Fruit fly (Drosophila melanogaster): ENCODE data around the gene CG32040.

Gene CG32040

dm6 chr3L:9353733-9354132, at the start of gene CG32040:
Gene CG32040 (plus strand): TSS chr3L:9354033.
- no peak for TF ChIP-seq CG17801 (GFP tag; optimal IDR thresholded peaks at IDR 0.05; ENCODE audit: partially characterized antibody)

DNA sequence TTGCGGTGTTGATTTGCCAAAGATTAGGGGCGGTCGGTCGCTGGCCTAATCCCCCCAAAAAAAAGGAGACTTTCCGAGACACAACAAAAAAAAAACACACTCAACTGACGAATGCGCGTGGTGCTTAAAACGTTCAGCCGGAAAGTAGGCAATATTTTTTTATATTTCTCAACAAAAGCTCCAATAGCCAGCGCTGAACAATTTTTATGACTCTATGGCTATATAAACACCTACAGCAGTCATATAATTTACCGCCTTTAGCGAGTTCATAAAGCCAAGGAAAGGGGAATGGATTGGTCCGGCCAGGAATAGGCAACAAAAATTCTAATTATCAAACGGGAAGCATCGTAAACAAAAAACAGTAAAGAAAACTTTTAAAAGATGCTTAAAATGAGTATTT, 49.4 kb upstream of the CG32040 start:
- no peak for TF ChIP-seq CG17801 (GFP tag; optimal IDR thresholded peaks at IDR 0.05; ENCODE audit: partially characterized antibody)

DNA sequence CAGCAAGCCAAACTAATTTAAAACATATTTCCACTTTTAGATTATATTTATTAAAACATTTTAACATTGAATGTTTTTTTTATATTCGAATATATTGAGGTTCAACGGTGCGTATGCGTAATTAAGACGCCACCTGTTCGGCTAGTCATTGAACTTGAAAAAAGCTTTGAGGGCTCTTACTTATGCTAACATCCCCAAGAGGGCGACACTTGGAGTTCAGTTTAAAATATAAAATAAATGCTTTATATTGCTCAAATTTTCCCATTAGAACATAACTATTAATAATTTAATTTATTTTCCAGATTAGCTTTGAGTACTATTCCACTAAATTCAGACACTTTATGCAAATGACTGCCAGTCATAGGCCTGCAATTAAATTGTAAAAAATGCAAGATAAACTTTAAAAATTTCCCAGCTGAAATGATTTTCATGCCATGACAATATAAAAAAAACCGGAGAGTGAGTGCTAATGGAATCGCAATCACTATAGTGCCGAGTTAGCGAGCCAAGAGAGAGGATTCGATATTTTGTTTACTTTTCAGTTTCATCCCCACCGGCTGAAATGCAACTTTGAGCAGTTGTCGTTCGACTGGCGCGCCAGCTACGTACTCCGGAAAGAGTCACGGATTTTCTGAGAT, 20.0 kb upstream of the CG32040 start, which contains the start of gene PGRP-LA:
TSS of gene PGRP-LA (plus strand) at position 588 of the 638 bp plus-strand sequence.
- no peak for TF ChIP-seq CG17801 (GFP tag; optimal IDR thresholded peaks at IDR 0.05; ENCODE audit: partially characterized antibody)

DNA sequence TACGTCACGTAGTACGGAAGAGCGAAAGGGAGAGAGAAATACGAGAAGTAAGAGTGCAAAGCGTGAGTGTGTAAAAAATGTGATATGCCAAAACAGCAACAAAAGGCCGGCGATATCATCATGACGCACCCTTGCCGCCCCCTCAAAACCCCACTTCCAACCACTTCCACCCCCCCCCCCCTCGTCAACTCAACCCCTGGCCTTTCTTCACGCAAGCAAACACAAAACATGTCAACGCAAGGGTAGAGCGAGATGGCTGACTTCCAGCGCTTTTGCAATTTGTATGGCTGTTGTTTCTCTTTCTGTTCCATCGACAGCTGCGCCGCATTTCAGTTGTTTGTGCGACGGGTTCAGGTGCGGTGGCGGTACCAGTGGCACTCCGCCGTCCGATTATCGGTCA, 18.1 kb upstream of the CG32040 start:
- no peak for TF ChIP-seq CG17801 (GFP tag; optimal IDR thresholded peaks at IDR 0.05; ENCODE audit: partially characterized antibody)

dm6 chr3L:9337942-9338468, 15.8 kb upstream of the CG32040 start:
- no peak for TF ChIP-seq CG17801 (GFP tag; optimal IDR thresholded peaks at IDR 0.05; ENCODE audit: partially characterized antibody)

DNA sequence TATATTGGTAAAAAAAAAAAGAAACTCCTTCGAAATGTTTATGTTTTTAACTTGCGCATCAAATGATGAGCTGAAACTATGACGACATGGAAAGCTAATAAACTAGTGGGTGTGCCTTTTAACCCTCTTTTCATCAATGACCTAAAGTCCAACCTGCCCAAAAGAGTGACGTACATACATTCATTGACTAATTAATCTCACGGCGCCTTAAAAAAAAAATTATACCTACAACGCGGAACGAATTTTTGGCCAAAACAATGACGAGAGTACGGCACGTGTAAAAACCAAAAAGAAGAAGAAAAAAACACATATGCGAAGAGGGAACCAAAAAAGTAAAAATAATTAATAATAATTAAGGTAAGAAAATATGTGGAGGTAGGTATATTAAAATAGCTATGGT, 15.3 kb upstream of the CG32040 start, which contains the start of gene PGRP-LC:
TSS of gene PGRP-LC (plus strand) at position 301 of the 400 bp plus-strand sequence.
- TF ChIP-seq CG17801 (GFP tag; optimal IDR thresholded peaks at IDR 0.05; ENCODE audit: partially characterized antibody) = no peak

dm6 chr3L:9339021-9339420, 14.8 kb upstream of the CG32040 start:
- TF ChIP-seq CG17801 (GFP tag; optimal IDR thresholded peaks at IDR 0.05; ENCODE audit: partially characterized antibody) = no peak

- TF ChIP-seq CG17801 (GFP tag; optimal IDR thresholded peaks at IDR 0.05; ENCODE audit: partially characterized antibody) = no peak
Measured at dm6 chr3L:9340232-9340631, 13.6 kb upstream of the CG32040 start.

DNA sequence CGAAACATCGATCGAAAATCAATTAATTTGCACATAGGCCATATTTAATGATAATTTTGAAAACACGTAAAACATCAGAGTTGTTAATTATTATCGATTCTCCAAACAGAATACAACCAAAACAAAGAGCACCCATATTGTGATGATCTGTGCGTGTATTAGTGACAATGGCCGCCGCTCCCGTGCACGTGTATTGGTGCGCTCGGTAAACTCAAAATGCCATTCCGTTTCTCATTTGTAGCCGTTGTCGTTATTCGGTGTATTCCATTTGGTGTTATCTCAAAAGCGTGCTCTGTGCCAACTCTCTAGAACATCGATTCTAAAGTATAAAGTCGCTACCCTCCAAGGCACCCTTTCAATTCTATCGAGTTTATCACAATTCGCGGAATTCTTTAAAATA, 13.0 kb upstream of the CG32040 start:
- no peak for TF ChIP-seq CG17801 (GFP tag; optimal IDR thresholded peaks at IDR 0.05; ENCODE audit: partially characterized antibody)

dm6 chr3L:9343963-9344362, 9.9 kb upstream of the CG32040 start:
- no peak for TF ChIP-seq CG17801 (GFP tag; optimal IDR thresholded peaks at IDR 0.05; ENCODE audit: partially characterized antibody)

DNA sequence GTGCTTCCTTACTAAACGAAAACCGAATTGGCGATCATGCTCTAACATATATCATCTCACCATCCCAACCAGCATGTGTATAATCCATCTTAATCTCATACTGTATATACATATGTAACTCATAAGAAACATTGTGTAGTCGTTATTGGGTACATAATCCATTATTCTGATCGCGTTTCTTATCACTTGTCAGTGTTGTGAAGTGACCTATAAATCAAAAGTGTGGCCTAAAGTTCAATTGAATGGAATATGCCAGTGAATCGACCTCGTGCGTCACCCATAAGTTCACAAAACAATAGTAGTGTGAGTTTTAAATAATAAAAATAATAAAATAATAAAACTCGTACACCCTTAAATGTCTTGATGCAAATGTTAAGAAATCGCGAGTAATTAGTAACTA, 8.7 kb upstream of the CG32040 start:
- no peak for TF ChIP-seq CG17801 (GFP tag; optimal IDR thresholded peaks at IDR 0.05; ENCODE audit: partially characterized antibody)

dm6 chr3L:9349314-9349733, 4.5 kb upstream of the CG32040 start, which contains the start of gene PGRP-LF:
Gene PGRP-LF (plus strand): TSS chr3L:9349609.
- no peak for TF ChIP-seq CG17801 (GFP tag; optimal IDR thresholded peaks at IDR 0.05; ENCODE audit: partially characterized antibody)

dm6 chr3L:9355555-9355954, 1.7 kb downstream of the CG32040 start:
- TF ChIP-seq CG17801 (GFP tag; optimal IDR thresholded peaks at IDR 0.05; ENCODE audit: partially characterized antibody) = peak; percentile 8

DNA sequence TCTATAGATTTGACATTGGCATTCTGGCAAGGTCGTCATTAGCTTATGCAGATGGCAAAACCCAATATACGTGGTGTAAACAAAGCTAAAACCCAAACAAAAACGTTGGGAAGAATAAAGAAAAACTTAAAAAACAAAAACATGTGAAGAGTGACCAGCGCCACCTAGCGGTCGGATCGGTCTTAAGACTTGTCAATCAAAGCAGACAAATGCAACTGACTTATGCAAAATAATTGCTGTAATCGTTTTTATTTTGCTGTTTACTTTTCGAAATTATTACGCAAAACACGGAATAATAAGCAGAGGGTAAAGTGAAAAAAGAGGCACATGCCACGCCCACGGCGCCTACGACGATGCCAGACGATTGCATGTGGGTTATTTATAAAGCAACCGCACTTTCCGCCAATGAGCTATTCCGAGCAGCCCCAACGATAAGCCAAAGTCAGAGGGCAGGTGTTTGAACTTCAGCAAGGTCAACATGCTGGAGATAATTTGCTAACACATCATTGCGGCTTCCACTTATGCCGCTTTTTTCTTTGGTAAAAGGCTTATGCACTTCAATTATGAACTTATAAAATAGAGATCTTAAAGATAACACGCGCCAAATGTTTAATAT, 2.4 kb downstream of the CG32040 start:
- no peak for TF ChIP-seq CG17801 (GFP tag; optimal IDR thresholded peaks at IDR 0.05; ENCODE audit: partially characterized antibody)

DNA sequence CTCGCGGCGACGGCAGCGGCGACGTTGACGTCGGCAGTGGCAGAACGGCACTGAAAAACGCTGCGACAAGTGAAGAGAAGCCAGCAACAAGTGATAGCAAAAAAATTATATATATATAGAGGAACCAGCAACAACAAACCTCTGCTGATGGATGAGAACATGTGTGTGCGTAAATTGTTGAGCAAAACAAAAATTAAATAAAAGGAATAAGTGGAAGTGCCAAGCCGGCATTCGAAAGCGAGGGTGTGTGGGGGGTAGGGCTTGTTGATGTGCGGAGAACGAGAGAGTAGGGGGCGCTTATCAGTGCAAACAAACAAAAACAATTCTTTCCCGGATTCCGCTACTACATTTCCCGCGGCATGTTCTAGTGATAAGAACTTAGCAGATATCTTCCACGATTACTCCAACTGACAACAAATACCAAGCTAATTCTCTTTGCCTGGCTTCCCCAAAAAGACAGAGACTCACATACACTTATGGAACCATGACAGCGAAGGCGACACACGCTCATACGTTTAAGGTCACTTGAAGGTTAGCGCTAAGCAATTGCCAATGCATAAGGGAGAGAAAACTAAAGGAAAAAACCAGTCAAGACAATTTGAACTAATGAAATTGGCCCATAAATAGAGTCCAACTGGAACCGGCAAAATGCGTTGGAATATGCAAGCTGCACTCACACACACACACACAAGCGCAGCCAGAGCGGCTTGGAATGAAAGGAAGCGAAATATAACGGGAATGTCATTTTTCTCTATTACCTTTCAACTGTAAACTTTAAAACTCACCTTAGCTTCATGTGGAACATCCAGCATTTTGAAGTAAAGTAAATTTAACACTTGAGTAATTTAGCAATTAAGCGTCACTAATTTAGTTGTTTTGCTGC, 4.2 kb downstream of the CG32040 start:
- no peak for TF ChIP-seq CG17801 (GFP tag; optimal IDR thresholded peaks at IDR 0.05; ENCODE audit: partially characterized antibody)
